Fruit fly (Drosophila melanogaster) S2 (cell line): ENCODE measurements around the gene CG43867.

Experiments
- CG8478 ChIP-seq: fragments of >200 bp; optimal IDR thresholded peaks from 2 replicates; lab custom pipeline; 2018
- CTCF ChIP-seq, 2 experiments: fragments of >200 bp; optimal IDR thresholded peaks; 2 replicates each; lab custom pipeline; 2018

dm6 chrX:772305-772986 is 155.3 kb downstream of the CG43867 start:
- no peak for TF ChIP-seq CTCF (optimal IDR thresholded peaks at IDR 0.05; lab: Kevin White, UChicago)
- TF ChIP-seq CG8478 (lab: Kevin White, UChicago): no peak
